Worm (Caenorhabditis elegans) whole organism, early embryonic: Measurements from ENCODE around the gene brc-1.
A peak's percentile ranks its signal among the peaks of the same experiment; 100 is the strongest.

Experiments used
- B0310.2 ChIP-seq: sonication (generic microtip); optimal IDR thresholded peaks from 2 replicates; lab custom pipeline; 2016; ENCODE audit warnings: mild to moderate bottlenecking, missing genetic modification characterization, missing compliant biosample characterization
- F13C5.2 ChIP-seq: sonication (generic microtip); optimal IDR thresholded peaks from 2 replicates; lab custom pipeline; 2017; ENCODE audit warnings: mild to moderate bottlenecking, missing genetic modification characterization, inconsistent platforms, missing compliant biosample characterization
- aly-1 ChIP-seq: sonication (generic microtip); optimal IDR thresholded peaks from 2 replicates; lab custom pipeline; 2016; ENCODE audit warnings: missing genetic modification characterization, missing compliant biosample characterization
- ama-1 ChIP-seq: fragments of 150-350 bp; optimal IDR thresholded peaks from 2 replicates; lab custom pipeline; 2014
- ceh-13 ChIP-seq: fragments of 200-800 bp; sonication (Bioruptor generic); optimal IDR thresholded peaks from 2 replicates; lab custom pipeline; 2018; ENCODE audit warnings: mild to moderate bottlenecking, missing genetic modification characterization, missing compliant biosample characterization
- ceh-36 ChIP-seq: sonication (generic microtip); optimal IDR thresholded peaks from 2 replicates; lab custom pipeline; 2016; ENCODE audit warnings: missing genetic modification characterization, inconsistent platforms, missing compliant biosample characterization
- ets-7 ChIP-seq: sonication (generic microtip); optimal IDR thresholded peaks from 2 replicates; lab custom pipeline; 2016; ENCODE audit warnings: missing genotype, missing genetic modification characterization, missing compliant biosample characterization
- flt-1 ChIP-seq: fragments of 200-800 bp; sonication (Bioruptor generic); IDR thresholded peaks from 2 replicates; pipeline ENCODE4 v1.3.6; 2022; ENCODE audit warnings: missing genetic modification characterization, missing compliant biosample characterization
- hmbx-1 ChIP-seq: sonication (generic microtip); optimal IDR thresholded peaks from 2 replicates; lab custom pipeline; 2016; ENCODE audit warnings: mild to moderate bottlenecking, missing genetic modification characterization, missing compliant biosample characterization
- hmg-4 ChIP-seq: fragments of 200-800 bp; sonication (Bioruptor generic); optimal IDR thresholded peaks from 2 replicates; lab custom pipeline; 2018; ENCODE audit warnings: mild to moderate bottlenecking, missing genetic modification characterization, missing compliant biosample characterization
- hnd-1 ChIP-seq: sonication (generic microtip); optimal IDR thresholded peaks from 2 replicates; lab custom pipeline; 2016; ENCODE audit warnings: missing genetic modification characterization, missing compliant biosample characterization
- pes-1 ChIP-seq: fragments of 200-800 bp; sonication (Bioruptor generic); IDR thresholded peaks from 2 replicates; pipeline ENCODE4 v1.3.6; 2022; ENCODE audit warnings: missing genetic modification reagents, missing genetic modification characterization, missing compliant biosample characterization
- scrt-1 ChIP-seq: fragments of 200-800 bp; sonication (Bioruptor generic); IDR thresholded peaks from 2 replicates; pipeline ENCODE4 v1.3.6; 2022; ENCODE audit warnings: missing genetic modification characterization, missing compliant biosample characterization
- sea-1 ChIP-seq: fragments of 200-800 bp; sonication (Bioruptor generic); conservative IDR thresholded peaks from 2 replicates; pipeline ENCODE4 v1.3.6; 2022; ENCODE audit warnings: missing genetic modification characterization, missing compliant biosample characterization
- tbx-11 ChIP-seq: fragments of 200-800 bp; sonication (Bioruptor generic); IDR thresholded peaks from 2 replicates; pipeline ENCODE4 v1.3.6; 2022; ENCODE audit warnings: missing genetic modification characterization, missing compliant biosample characterization
- tbx-37 ChIP-seq: fragments of 200-800 bp; sonication (Bioruptor generic); conservative IDR thresholded peaks from 2 replicates; pipeline ENCODE4 v1.3.6; 2022; ENCODE audit warnings: missing genetic modification reagents, missing genetic modification characterization, missing compliant biosample characterization
- tra-4 ChIP-seq: sonication (generic microtip); optimal IDR thresholded peaks from 2 replicates; lab custom pipeline; 2017; ENCODE audit warnings: missing genetic modification characterization, missing compliant biosample characterization

The brc-1 gene

DNA sequence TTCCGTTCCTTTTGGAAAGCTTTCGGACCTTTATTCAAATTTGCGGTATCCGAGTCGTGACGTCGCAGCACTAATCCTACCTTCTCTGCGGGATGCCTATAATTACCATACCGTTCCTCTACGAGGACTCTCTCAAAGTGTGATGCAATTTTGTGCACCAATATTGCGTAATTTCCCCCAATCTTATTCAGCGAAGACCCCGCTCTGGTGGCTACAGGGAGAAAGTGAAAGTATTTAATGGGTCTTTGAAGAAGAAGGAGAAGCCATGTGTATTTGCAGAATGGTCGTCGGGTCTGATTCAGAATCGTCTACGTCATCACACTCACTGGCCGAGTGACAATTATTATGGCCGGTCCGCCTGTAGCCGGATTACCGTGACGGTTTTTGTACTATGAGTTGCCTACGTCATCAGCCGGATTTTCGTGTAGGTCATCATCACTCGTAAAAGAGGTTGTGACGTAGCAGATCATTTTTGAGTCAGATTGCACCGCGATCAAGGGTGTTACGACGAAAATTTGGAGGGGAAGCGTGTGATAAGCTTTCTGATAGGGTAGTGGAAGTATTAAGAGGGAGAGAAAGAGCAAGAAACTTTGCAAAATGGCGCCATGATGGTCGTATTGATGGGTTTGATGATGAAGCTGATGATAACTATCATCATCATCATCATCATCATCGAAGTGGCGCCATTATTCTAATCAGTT is 13.6 kb upstream of the brc-1 start:
- TF ChIP-seq scrt-1 (GFP tag; lab: Robert Waterston, UW): no peak
- peak; percentile 56 for TF ChIP-seq ceh-36 (tag; lab: Kevin White, UChicago)

DNA sequence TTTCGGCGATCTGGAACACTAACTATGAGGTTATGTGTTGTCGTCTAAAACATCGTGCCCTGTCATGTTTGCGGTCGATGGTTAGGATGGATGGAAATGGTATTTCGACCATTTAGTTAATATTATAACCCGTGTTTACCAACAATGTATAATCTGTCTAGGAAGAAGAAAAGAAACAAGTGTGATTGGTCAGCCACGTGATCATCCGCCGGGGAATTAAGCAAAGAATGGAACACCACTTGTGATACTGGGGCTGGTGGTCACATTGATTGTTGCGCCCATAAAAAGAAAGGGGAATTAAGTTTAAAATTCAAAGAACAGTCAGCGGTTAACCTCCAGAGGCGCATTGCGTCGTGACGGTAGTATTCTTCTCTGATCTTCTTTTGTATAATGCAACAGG is 12.8 kb upstream of the brc-1 start:
- no peak for TF ChIP-seq tbx-11 (GFP tag; lab: Robert Waterston, UW)

DNA sequence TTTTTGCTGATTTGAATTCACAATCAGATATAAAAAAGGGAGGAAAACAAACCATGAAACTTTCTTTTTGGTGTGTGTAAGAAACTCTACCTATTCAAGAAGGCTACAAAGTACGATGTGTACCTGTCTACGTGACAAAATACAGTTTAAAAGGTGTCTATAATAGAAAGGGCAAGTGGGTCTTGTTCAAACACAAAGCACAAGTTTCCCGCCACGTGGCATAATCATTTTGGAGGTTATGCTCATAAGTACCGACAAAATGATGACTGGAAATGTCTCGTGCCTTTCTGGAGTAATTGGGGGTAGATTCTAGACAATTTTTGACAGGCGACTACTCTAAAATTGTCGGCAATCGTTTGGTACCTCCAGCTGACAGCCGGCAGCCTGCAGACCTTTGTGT is 12.1 kb upstream of the brc-1 start:
- no peak for TF ChIP-seq scrt-1 (GFP tag; lab: Robert Waterston, UW)
- no peak for TF ChIP-seq sea-1 (GFP tag; lab: Robert Waterston, UW)
- TF ChIP-seq ets-7 (tag; lab: Kevin White, UChicago): no peak
- no peak for TF ChIP-seq tbx-11 (GFP tag; lab: Robert Waterston, UW)
- TF ChIP-seq pes-1 (GFP tag; lab: Robert Waterston, UW): no peak
- no peak for TF ChIP-seq flt-1
- TF ChIP-seq F13C5.2 (tag; lab: Kevin White, UChicago): no peak
- no peak for TF ChIP-seq ama-1
- TF ChIP-seq tra-4: no peak
- no peak for TF ChIP-seq tbx-37 (GFP tag; lab: Robert Waterston, UW)
- no peak for TF ChIP-seq hmg-4
- no peak for TF ChIP-seq aly-1 (tag; lab: Kevin White, UChicago)
- no peak for TF ChIP-seq ceh-36 (tag; lab: Kevin White, UChicago)
- no peak for TF ChIP-seq hmbx-1 (tag; lab: Kevin White, UChicago)
- no peak for TF ChIP-seq B0310.2 (tag; lab: Kevin White, UChicago)
- TF ChIP-seq hnd-1 (tag; lab: Kevin White, UChicago): no peak
- no peak for TF ChIP-seq ceh-13 (GFP tag; lab: Kevin White, UChicago)

DNA sequence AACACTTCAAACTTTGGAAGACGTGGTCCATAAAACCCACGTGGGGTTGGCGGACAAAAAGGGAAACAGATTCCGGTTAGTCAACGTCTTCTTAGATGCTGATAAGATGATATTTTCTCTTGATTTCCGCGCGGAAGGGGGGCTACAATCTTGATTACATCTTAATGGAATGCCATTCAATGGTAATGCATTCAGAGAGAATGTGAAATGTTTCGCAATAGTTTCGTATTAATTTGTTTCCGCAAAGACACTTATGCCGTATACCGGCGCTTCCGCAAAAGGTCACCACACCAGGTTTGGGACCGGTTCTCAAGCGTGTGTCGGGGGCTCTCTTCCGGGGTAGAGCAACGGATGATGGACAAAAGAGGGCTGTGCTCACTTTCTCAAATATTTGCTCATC is 11.7 kb upstream of the brc-1 start:
- TF ChIP-seq pes-1 (GFP tag; lab: Robert Waterston, UW): no peak
- no peak for TF ChIP-seq tra-4
- no peak for TF ChIP-seq tbx-11 (GFP tag; lab: Robert Waterston, UW)
- no peak for TF ChIP-seq sea-1 (GFP tag; lab: Robert Waterston, UW)
- TF ChIP-seq F13C5.2 (tag; lab: Kevin White, UChicago): no peak

DNA sequence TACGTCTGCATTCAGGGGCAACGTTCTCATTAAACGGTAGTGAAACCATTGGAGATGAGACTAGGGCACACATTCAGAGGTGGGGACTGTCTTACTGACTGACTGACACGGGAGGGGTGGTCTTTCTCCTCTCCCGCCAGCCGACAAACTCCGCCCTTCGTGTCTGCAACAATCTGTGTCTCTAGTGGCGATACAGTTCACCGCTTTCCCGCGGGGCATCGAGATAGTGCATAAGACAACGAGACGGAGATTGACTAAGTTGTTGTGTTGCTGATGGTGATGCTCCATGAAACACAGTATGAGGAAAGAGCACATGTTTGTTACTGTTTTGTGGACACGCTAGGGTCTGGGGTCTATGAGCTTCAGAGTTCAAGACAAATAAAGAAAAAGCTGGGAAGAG is 10.7 kb upstream of the brc-1 start:
- no peak for TF ChIP-seq ets-7 (tag; lab: Kevin White, UChicago)
- TF ChIP-seq hmg-4: peak; percentile 48

DNA sequence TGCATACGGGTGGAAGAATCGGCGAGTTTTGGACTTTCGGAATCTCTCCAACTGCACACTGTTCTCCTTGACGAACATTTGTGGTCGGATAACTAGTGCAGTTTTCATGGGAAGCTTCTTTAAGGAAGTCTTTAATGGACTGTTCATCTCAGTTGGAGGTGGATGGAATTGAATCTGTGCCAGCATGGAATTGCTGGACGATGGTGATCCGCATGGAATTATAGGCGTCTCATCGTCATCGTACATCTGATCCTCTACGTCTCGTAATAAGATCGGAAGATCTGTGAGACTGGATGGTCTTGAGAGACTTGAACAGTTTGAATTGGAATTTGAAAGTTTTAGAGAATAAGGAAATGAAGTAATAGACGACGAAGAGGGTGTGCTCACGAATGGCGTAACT is 10.2 kb upstream of the brc-1 start:
- TF ChIP-seq tra-4: no peak
- no peak for TF ChIP-seq F13C5.2 (tag; lab: Kevin White, UChicago)
- TF ChIP-seq ama-1: peak; percentile 50
- no peak for TF ChIP-seq hnd-1 (tag; lab: Kevin White, UChicago)
- TF ChIP-seq aly-1 (tag; lab: Kevin White, UChicago): no peak
- TF ChIP-seq ets-7 (tag; lab: Kevin White, UChicago): no peak
- TF ChIP-seq hmg-4: no peak

DNA sequence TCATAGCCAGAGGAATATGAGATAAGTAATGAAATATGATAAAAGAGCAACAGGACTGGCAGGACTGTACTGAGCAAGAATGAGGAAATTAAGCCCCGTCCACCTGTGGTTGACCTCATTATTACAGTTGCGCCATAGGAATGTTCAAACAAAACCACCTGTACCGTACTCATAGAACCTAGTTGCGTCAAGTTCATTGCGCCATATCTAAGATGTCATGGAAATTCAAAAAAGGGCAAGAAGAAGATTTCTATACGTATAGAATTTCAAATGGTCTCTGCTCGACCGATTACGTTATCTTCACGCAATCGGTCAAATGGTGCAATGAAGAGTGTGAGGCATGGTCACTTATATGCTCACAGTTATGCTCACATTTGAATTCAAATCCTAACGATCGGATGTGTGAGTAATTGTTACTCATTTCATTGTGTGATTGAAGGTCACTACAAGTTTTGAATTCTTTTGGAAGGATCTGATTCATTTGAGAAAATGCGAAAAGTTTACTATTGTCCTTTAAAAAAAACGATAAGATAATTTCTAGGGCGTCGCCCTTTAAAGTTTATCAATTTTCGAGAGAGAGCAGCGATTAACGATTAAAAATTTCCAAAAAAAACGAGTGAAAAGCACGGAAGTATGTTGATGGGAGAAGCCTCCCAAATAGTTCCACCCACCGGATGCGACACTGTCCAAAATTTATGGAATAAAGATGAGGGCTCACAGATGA is 9.2 kb upstream of the brc-1 start:
- TF ChIP-seq tra-4 (no peak), sea-1 (GFP tag; lab: Robert Waterston, UW) (no peak), ama-1 (no peak), pes-1 (GFP tag; lab: Robert Waterston, UW) (no peak), F13C5.2 (tag; lab: Kevin White, UChicago) (no peak), B0310.2 (tag; lab: Kevin White, UChicago) (no peak), tbx-11 (GFP tag; lab: Robert Waterston, UW) (no peak), flt-1 (no peak), ets-7 (tag; lab: Kevin White, UChicago) (no peak), aly-1 (tag; lab: Kevin White, UChicago) (no peak), scrt-1 (GFP tag; lab: Robert Waterston, UW) (no peak), hmbx-1 (tag; lab: Kevin White, UChicago) (no peak), hnd-1 (tag; lab: Kevin White, UChicago) (no peak), tbx-37 (GFP tag; lab: Robert Waterston, UW) (no peak), hmg-4 (no peak), ceh-36 (tag; lab: Kevin White, UChicago) (no peak), ceh-13 (GFP tag; lab: Kevin White, UChicago) (no peak)

DNA sequence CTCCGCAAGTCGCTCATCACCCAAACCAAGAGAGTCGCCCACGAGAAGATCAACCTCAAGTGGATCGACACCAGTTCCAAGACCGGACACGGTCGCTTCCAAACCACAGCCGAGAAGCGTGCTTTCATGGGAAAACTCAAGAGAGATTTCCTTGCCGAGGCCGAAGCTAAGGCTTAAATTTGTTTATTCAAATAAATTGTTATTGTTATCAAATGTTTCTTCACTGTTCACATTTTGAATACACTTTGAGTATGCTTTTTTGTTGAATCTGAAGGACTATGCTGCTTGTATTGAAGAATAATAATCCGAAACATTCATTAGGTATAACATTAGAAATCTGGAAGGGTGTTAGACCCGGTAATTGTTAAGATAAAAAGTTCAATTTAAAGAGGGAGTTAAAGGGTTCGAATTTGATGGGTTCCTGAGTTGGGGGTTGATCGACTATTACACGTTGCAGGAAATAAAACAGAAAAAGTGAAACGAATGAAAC is 6.6 kb upstream of the brc-1 start:
- no peak for TF ChIP-seq hnd-1 (tag; lab: Kevin White, UChicago)
- TF ChIP-seq tbx-11 (GFP tag; lab: Robert Waterston, UW): no peak
- TF ChIP-seq tbx-37 (GFP tag; lab: Robert Waterston, UW): 0 out of 2 replicates have a peak, but pooled peaks have one; percentile 22
- no peak for TF ChIP-seq B0310.2 (tag; lab: Kevin White, UChicago)
- no peak for TF ChIP-seq ceh-13 (GFP tag; lab: Kevin White, UChicago)
- no peak for TF ChIP-seq hmg-4
- TF ChIP-seq ets-7 (tag; lab: Kevin White, UChicago): no peak
- no peak for TF ChIP-seq pes-1 (GFP tag; lab: Robert Waterston, UW)
- no peak for TF ChIP-seq ceh-36 (tag; lab: Kevin White, UChicago)
- TF ChIP-seq hmbx-1 (tag; lab: Kevin White, UChicago): no peak
- 0 out of 2 replicates have a peak, but pooled peaks have one; percentile 21 for TF ChIP-seq scrt-1 (GFP tag; lab: Robert Waterston, UW)
- TF ChIP-seq aly-1 (tag; lab: Kevin White, UChicago): no peak
- TF ChIP-seq tra-4: no peak
- TF ChIP-seq flt-1: no peak
- peak; percentile 72 for TF ChIP-seq ama-1
- TF ChIP-seq sea-1 (GFP tag; lab: Robert Waterston, UW): no peak
- no peak for TF ChIP-seq F13C5.2 (tag; lab: Kevin White, UChicago)
